Worm (Caenorhabditis elegans): Measurements from ENCODE around the gene R02F11.11.

DNA sequence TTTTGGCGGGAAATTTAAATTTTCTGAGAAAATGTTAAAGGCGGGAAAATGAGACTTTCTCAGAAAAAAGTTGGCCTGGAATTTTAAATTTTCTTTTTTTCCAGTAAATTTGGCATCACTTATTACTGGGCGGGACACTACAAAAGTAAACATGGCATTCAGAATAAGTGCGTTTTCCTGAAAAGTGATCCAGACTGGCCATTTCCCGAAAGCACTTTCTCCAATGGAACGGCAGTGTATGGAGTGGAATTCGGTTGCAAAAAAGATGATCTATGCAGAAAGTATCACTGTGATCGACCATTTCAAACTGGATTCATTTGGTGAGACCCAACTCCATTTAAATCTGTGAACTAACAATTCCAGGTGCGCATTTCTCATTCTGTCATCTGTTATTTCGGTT is 3.8 kb upstream of the R02F11.11 start:
- TF ChIP-seq nfya-1 (tag; optimal IDR thresholded peaks at IDR 0.05; ENCODE audit: borderline replicate concordance, insufficient read depth) (no peak), chd-7 (tag; optimal IDR thresholded peaks at IDR 0.05) (no peak), ceh-91 (GFP tag; IDR thresholded peaks at IDR 0.05) (no peak), lin-26 (GFP tag; IDR thresholded peaks at IDR 0.05) (no peak), efl-1 (GFP tag; optimal IDR thresholded peaks at IDR 0.05) (no peak), hmg-20 (GFP tag; IDR thresholded peaks at IDR 0.05) (no peak), bed-2 (GFP tag; IDR thresholded peaks at IDR 0.05) (no peak), hlh-26 (GFP tag; conservative IDR thresholded peaks at IDR 0.05) (no peak)
